Worm (Caenorhabditis elegans) whole organism, young adult: Measurements from ENCODE around the gene adh-1.

ENCODE experiments used
- B0336.3 ChIP-seq: fragments of 200-800 bp; sonication (Bioruptor generic); IDR thresholded peaks from 2 replicates; pipeline ENCODE4 v1.3.6; 2022; ENCODE audit warnings: missing genetic modification characterization, missing compliant biosample characterization
- F33H1.4 ChIP-seq: fragments of 200-800 bp; sonication (Bioruptor generic); IDR thresholded peaks from 2 replicates; pipeline ENCODE4 v1.3.6; 2022; ENCODE audit warnings: missing genetic modification reagents, missing genetic modification characterization, missing compliant biosample characterization
- ama-1 ChIP-seq, 3 experiments: fragments of 150-350 bp in 1 of 3; sonication (generic microtip) in 2 of 3; optimal IDR thresholded peaks; 2 replicates each; lab custom pipeline; 2014 to 2018; ENCODE audit warnings: missing biosample characterization in 2 of 3, missing genetic modification characterization in 2 of 3, missing genetic modification reagents in 2 of 3
- cebp-2 ChIP-seq: fragments of 200-800 bp; sonication (Bioruptor generic); IDR thresholded peaks from 2 replicates; pipeline ENCODE4 v1.3.6; 2022; ENCODE audit warnings: missing genetic modification characterization, missing compliant biosample characterization
- ceh-91 ChIP-seq: fragments of 200-800 bp; sonication (Bioruptor generic); IDR thresholded peaks from 2 replicates; pipeline ENCODE4 v1.3.6; 2022; ENCODE audit warnings: missing genetic modification reagents, missing genetic modification characterization, missing compliant biosample characterization
- egl-44 ChIP-seq: fragments of 200-800 bp; sonication (Bioruptor generic); IDR thresholded peaks from 2 replicates; pipeline ENCODE4 v1.3.6; 2022; ENCODE audit warnings: missing genetic modification reagents, missing genetic modification characterization, missing compliant biosample characterization
- lag-1 ChIP-seq: fragments of 200-800 bp; sonication (Bioruptor generic); IDR thresholded peaks from 2 replicates; pipeline ENCODE4 v1.3.6; 2022; ENCODE audit warnings: missing genetic modification reagents, missing genetic modification characterization, missing compliant biosample characterization
- unc-62 ChIP-seq: fragments of 150-350 bp; optimal IDR thresholded peaks from 2 replicates; lab custom pipeline; 2014; ENCODE audit warnings: missing biosample characterization, missing genetic modification reagents, missing genetic modification characterization
- zfh-2 ChIP-seq: fragments of 200-800 bp; sonication (Bioruptor generic); conservative IDR thresholded peaks from 2 replicates; pipeline ENCODE4 v1.3.6; 2022; ENCODE audit warnings: missing genetic modification reagents, missing genetic modification characterization, missing compliant biosample characterization

ce11 chrV:11843678-11844366 lies 44.2 kb upstream of the adh-1 start, which contains the start of gene nphp-4:
- TF ChIP-seq ceh-91 (GFP tag; lab: Robert Waterston, UW) (no peak), lag-1 (GFP tag; lab: Robert Waterston, UW) (no peak), cebp-2 (GFP tag; lab: Robert Waterston, UW) (no peak), zfh-2 (GFP tag; lab: Robert Waterston, UW) (no peak), unc-62 (GFP tag; lab: Kevin White, UChicago) (no peak), ama-1 (optimal IDR thresholded peaks at IDR 0.05; lab: Kevin White, UChicago) (no peak), ama-1 (GFP tag; optimal IDR thresholded peaks at IDR 0.05; lab: Kevin White, UChicago) (no peak), B0336.3 (GFP tag; lab: Robert Waterston, UW) (no peak), F33H1.4 (GFP tag; lab: Robert Waterston, UW) (no peak), egl-44 (GFP tag; lab: Robert Waterston, UW) (no peak)
